Worm (Caenorhabditis elegans): Measurements from ENCODE around the gene gst-11.

The gst-11 gene

DNA sequence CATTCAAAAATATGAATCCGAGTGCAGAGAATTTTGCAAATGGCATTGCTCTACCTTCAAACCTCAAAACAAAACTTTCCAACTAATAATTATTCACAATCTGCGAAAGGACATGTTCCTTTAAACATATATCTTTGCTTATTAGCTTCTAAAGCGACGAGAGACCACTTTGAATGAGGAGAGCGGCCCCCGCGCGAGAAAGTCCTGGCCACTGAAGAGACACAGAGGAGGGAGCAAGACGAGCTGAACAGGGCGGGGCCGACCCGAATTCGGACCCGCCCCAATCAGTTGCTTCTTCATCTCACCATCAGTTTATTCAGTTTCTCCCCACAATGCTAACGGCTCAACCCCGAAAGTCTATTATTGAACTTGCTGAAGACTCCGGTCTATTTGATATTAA is 47.9 kb downstream of the gst-11 start, which contains the start of gene T27A10.2:
T27A10.2 (plus strand) TSS at position 333 of the 400 bp plus-strand sequence.
- TF ChIP-seq F33H1.4 (GFP tag; IDR thresholded peaks at IDR 0.05), result no peak
- TF ChIP-seq hmg-1.2 (GFP tag; IDR thresholded peaks at IDR 0.05), result peak; percentile 60; the same call in 1 of the 2 replicates
- peak; percentile 50; the same call in 1 of the 2 replicates for TF ChIP-seq egrh-3 (GFP tag; IDR thresholded peaks at IDR 0.05)

- TF ChIP-seq madf-8 (GFP tag; conservative IDR thresholded peaks at IDR 0.05), result no peak
- TF ChIP-seq T26A5.8 (tag; optimal IDR thresholded peaks at IDR 0.05), result no peak
- TF ChIP-seq mxl-1 (tag; optimal IDR thresholded peaks at IDR 0.05), result no peak
- no peak for TF ChIP-seq ceh-27 (GFP tag; optimal IDR thresholded peaks at IDR 0.05)
- no peak for TF ChIP-seq lsl-1 (GFP tag; optimal IDR thresholded peaks at IDR 0.05)
- TF ChIP-seq madf-6 (GFP tag; IDR thresholded peaks at IDR 0.05), result no peak
- no peak for TF ChIP-seq nhr-90 (tag; optimal IDR thresholded peaks at IDR 0.05)
- no peak for TF ChIP-seq T07F8.4 (tag; optimal IDR thresholded peaks at IDR 0.05)
- no peak for TF ChIP-seq snpc-1.1 (tag; optimal IDR thresholded peaks at IDR 0.05; ENCODE audit: insufficient read depth)
- TF ChIP-seq D2030.7 (GFP tag; IDR thresholded peaks at IDR 0.05), result no peak
- no peak for TF ChIP-seq mel-28 (tag; optimal IDR thresholded peaks at IDR 0.05; ENCODE audit: borderline replicate concordance)
- TF ChIP-seq zim-3 (tag; optimal IDR thresholded peaks at IDR 0.05), result no peak
- TF ChIP-seq Y79H2A.3 (GFP tag; conservative IDR thresholded peaks at IDR 0.05), result no peak
- no peak for TF ChIP-seq K12H6.12 (tag; optimal IDR thresholded peaks at IDR 0.05)
- TF ChIP-seq C06A6.2 (GFP tag; conservative IDR thresholded peaks at IDR 0.05), result no peak
- TF ChIP-seq somi-1 (GFP tag; optimal IDR thresholded peaks at IDR 0.05), result no peak
- TF ChIP-seq B0336.3 (GFP tag; IDR thresholded peaks at IDR 0.05), result no peak
Observed at ce11 chrX:3584481-3584880, 49.1 kb downstream of the gst-11 start.

DNA sequence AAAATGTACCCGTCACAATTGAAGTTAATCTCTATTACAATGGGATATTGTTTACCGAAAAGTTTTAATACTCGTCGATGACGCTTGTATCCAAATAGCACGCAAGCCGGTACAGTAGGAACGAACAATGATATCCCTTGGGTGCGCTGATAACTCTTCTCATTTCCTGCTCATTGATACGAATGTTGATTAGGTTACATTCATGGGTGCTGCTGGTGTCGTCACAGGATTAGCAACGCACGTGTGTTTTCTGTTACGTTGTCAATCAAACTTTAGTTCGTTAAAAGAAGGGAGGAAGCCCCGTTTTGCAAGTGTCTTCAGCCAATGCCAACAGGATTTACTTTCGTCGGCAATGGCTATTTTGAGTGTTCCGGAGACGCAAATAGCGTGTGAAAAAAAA is 50.1 kb downstream of the gst-11 start:
- TF ChIP-seq lag-1 (GFP tag; IDR thresholded peaks at IDR 0.05), result no peak
- no peak for TF ChIP-seq B0336.3 (GFP tag; IDR thresholded peaks at IDR 0.05)
- no peak for TF ChIP-seq B0261.1 (tag; optimal IDR thresholded peaks at IDR 0.05)
- no peak for TF ChIP-seq ceh-91 (GFP tag; IDR thresholded peaks at IDR 0.05)
- TF ChIP-seq nhr-179 (tag; optimal IDR thresholded peaks at IDR 0.05), result no peak
- no peak for TF ChIP-seq F37B4.10 (GFP tag; IDR thresholded peaks at IDR 0.05)
